Worm (Caenorhabditis elegans) whole organism, young adult: ENCODE results near the gene srbc-41.

ENCODE experiments used
- C17E4.6 ChIP-seq: fragments of 200-800 bp; sonication (Bioruptor generic); IDR thresholded peaks from 2 replicates; pipeline ENCODE4 v1.3.6; 2022; ENCODE audit warnings: missing genetic modification reagents, missing genetic modification characterization, missing compliant biosample characterization
- F10E7.11 ChIP-seq: sonication (generic microtip); optimal IDR thresholded peaks from 2 replicates; lab custom pipeline; 2017; ENCODE audit warnings: mild to moderate bottlenecking, missing genetic modification characterization, moderate library complexity, missing compliant biosample characterization
- F22D6.2 ChIP-seq: sonication (generic microtip); optimal IDR thresholded peaks from 2 replicates; lab custom pipeline; 2016; ENCODE audit warnings: mild to moderate bottlenecking, missing genetic modification characterization, missing compliant biosample characterization
- T07F8.4 ChIP-seq: sonication (generic microtip); optimal IDR thresholded peaks from 2 replicates; lab custom pipeline; 2016; ENCODE audit warnings: mild to moderate bottlenecking, missing genetic modification characterization, moderate library complexity, missing compliant biosample characterization
- Y56A3A.18 ChIP-seq: fragments of 200-800 bp; sonication (Bioruptor generic); IDR thresholded peaks from 2 replicates; pipeline ENCODE4 v1.3.6; 2022; ENCODE audit warnings: missing genetic modification reagents, missing genetic modification characterization, missing compliant biosample characterization
- aptf-2 ChIP-seq: fragments of 200-800 bp; sonication (Bioruptor generic); conservative IDR thresholded peaks from 2 replicates; pipeline ENCODE4 v1.3.6; 2022; ENCODE audit warnings: missing genetic modification reagents, missing genetic modification characterization, missing compliant biosample characterization
- attf-3 ChIP-seq: fragments of 200-800 bp; sonication (Bioruptor generic); conservative IDR thresholded peaks from 2 replicates; pipeline ENCODE4 v1.3.6; 2022; ENCODE audit warnings: missing genetic modification reagents, missing genetic modification characterization, missing compliant biosample characterization
- bed-1 ChIP-seq: fragments of 200-800 bp; sonication (Bioruptor generic); IDR thresholded peaks from 2 replicates; pipeline ENCODE4 v1.3.6; 2022; ENCODE audit warnings: missing genetic modification reagents, missing genetic modification characterization, missing compliant biosample characterization
- bed-2 ChIP-seq: fragments of 200-800 bp; sonication (Bioruptor generic); IDR thresholded peaks from 2 replicates; pipeline ENCODE4 v1.3.6; 2022; ENCODE audit warnings: missing genetic modification reagents, missing genetic modification characterization, missing compliant biosample characterization
- cebp-2 ChIP-seq: fragments of 200-800 bp; sonication (Bioruptor generic); IDR thresholded peaks from 2 replicates; pipeline ENCODE4 v1.3.6; 2022; ENCODE audit warnings: missing genetic modification characterization, missing compliant biosample characterization
- ceh-100 ChIP-seq: fragments of 200-800 bp; sonication (Bioruptor generic); IDR thresholded peaks from 2 replicates; pipeline ENCODE4 v1.3.6; 2022; ENCODE audit warnings: missing genetic modification reagents, missing genetic modification characterization, missing compliant biosample characterization
- dox-1 ChIP-seq: fragments of 200-800 bp; sonication (Bioruptor generic); IDR thresholded peaks from 2 replicates; pipeline ENCODE4 v1.3.6; 2022; ENCODE audit warnings: missing genetic modification reagents, missing genetic modification characterization, missing compliant biosample characterization
- dpl-1 ChIP-seq: fragments of 150-350 bp; optimal IDR thresholded peaks from 2 replicates; lab custom pipeline; 2014; ENCODE audit warnings: missing biosample characterization, missing genetic modification reagents, missing genetic modification characterization
- fkh-3 ChIP-seq: sonication (generic microtip); optimal IDR thresholded peaks from 2 replicates; lab custom pipeline; 2016; ENCODE audit warnings: mild to moderate bottlenecking, missing genetic modification characterization, missing compliant biosample characterization
- hlh-26 ChIP-seq: fragments of 200-800 bp; sonication (Bioruptor generic); conservative IDR thresholded peaks from 2 replicates; pipeline ENCODE4 v1.3.6; 2022; ENCODE audit warnings: missing genetic modification reagents, missing genetic modification characterization, missing compliant biosample characterization
- lag-1 ChIP-seq: fragments of 200-800 bp; sonication (Bioruptor generic); IDR thresholded peaks from 2 replicates; pipeline ENCODE4 v1.3.6; 2022; ENCODE audit warnings: missing genetic modification reagents, missing genetic modification characterization, missing compliant biosample characterization
- lin-54 ChIP-seq: fragments of 200-800 bp; sonication (Bioruptor generic); optimal IDR thresholded peaks from 2 replicates; lab custom pipeline; 2018; ENCODE audit warnings: mild to moderate bottlenecking, missing genetic modification characterization, missing compliant biosample characterization
- lir-1 ChIP-seq: fragments of 200-800 bp; sonication (Bioruptor generic); conservative IDR thresholded peaks from 2 replicates; pipeline ENCODE4 v1.3.6; 2022; ENCODE audit warnings: missing genetic modification reagents, missing genetic modification characterization, missing compliant biosample characterization
- madf-3 ChIP-seq: fragments of 200-800 bp; sonication (Bioruptor generic); IDR thresholded peaks from 2 replicates; pipeline ENCODE4 v1.3.6; 2022; ENCODE audit warnings: missing genetic modification reagents, missing genetic modification characterization, missing compliant biosample characterization
- madf-6 ChIP-seq: fragments of 200-800 bp; sonication (Bioruptor generic); IDR thresholded peaks from 2 replicates; pipeline ENCODE4 v1.3.6; 2022; ENCODE audit warnings: missing genetic modification reagents, missing genetic modification characterization, missing compliant biosample characterization
- mes-4 ChIP-seq: sonication (generic microtip); optimal IDR thresholded peaks from 2 replicates; lab custom pipeline; 2016; ENCODE audit warnings: missing genotype, missing genetic modification characterization, missing compliant biosample characterization
- mxl-1 ChIP-seq: sonication (generic microtip); optimal IDR thresholded peaks from 2 replicates; lab custom pipeline; 2016; ENCODE audit warnings: missing genetic modification characterization, missing compliant biosample characterization
- nfyb-1 ChIP-seq: fragments of 200-800 bp; sonication (Bioruptor generic); IDR thresholded peaks from 2 replicates; pipeline ENCODE4 v1.3.6; 2022; ENCODE audit warnings: missing genetic modification reagents, missing genetic modification characterization, missing compliant biosample characterization
- nhr-120 ChIP-seq: fragments of 200-800 bp; sonication (Bioruptor generic); IDR thresholded peaks from 2 replicates; pipeline ENCODE4 v1.3.6; 2022; ENCODE audit warnings: missing genetic modification characterization, missing compliant biosample characterization
- repo-1 ChIP-seq: sonication (generic microtip); optimal IDR thresholded peaks from 2 replicates; lab custom pipeline; 2017; ENCODE audit warnings: mild to moderate bottlenecking, missing genetic modification characterization, missing compliant biosample characterization
- zfh-2 ChIP-seq: fragments of 200-800 bp; sonication (Bioruptor generic); conservative IDR thresholded peaks from 2 replicates; pipeline ENCODE4 v1.3.6; 2022; ENCODE audit warnings: missing genetic modification reagents, missing genetic modification characterization, missing compliant biosample characterization
- ztf-26 ChIP-seq: sonication (generic microtip); optimal IDR thresholded peaks from 2 replicates; lab custom pipeline; 2017; ENCODE audit warnings: missing genetic modification characterization, missing compliant biosample characterization

The srbc-41 gene

DNA sequence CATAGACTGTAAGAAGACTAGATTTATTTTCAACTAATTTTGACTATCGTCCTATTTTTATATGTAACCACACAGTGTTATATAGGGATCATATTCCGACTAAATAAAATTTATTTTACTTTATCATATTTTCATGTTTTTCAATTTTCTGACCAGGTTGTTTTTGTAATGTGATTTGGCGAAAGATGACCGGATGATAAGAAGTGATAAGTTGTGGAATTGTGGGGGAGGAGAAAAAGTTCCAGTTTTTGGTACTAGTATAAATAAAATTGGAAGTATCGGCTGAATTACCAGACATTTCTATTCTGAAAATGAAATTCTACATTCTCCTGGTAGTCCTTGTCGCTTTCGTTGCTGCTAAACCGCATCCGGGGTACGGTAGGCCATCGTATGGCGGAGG is 29.2 kb downstream of the srbc-41 start, which contains the start of gene F16B4.7:
Gene F16B4.7 (plus strand): TSS at position 301 of the 400 bp plus-strand sequence.
- TF ChIP-seq madf-6 (GFP tag; lab: Robert Waterston, UW) (no peak), fkh-3 (tag; lab: Kevin White, UChicago) (no peak), lag-1 (GFP tag; lab: Robert Waterston, UW) (no peak), ztf-26 (no peak), nhr-120 (GFP tag; lab: Robert Waterston, UW) (no peak)

- TF ChIP-seq lir-1 (GFP tag; lab: Robert Waterston, UW), result no peak
- peak; percentile 51 for TF ChIP-seq zfh-2 (GFP tag; lab: Robert Waterston, UW)
Measured at ce11 chrV:1583242-1583641, 31.4 kb downstream of the srbc-41 start.

DNA sequence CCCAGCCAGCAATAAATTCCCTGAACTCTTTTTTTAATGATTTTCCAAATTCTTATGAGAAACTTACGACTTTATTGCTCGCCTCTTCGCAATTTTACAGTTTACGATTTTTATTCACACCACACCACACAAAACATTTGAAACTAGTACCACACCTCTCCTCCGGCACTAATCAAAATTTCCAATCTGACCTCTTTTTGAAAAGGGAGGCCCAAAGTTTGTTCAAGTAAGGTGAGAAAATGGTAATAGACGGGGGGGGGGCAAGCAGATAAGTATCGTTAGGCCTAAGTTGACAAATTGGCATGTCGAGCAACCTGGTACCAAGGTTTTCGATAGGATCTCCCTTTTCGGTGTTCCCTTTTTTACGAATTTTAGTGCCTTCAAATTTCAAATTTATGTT is 34.8 kb downstream of the srbc-41 start:
- TF ChIP-seq attf-3 (GFP tag; lab: Robert Waterston, UW) (no peak), Y56A3A.18 (GFP tag; lab: Robert Waterston, UW) (no peak), madf-3 (GFP tag; lab: Robert Waterston, UW) (no peak), C17E4.6 (GFP tag; lab: Robert Waterston, UW) (no peak), fkh-3 (tag; lab: Kevin White, UChicago) (no peak), dox-1 (GFP tag; lab: Robert Waterston, UW) (no peak), cebp-2 (GFP tag; lab: Robert Waterston, UW) (no peak), dpl-1 (GFP tag; lab: Kevin White, UChicago) (no peak), bed-2 (no peak), F10E7.11 (no peak), mxl-1 (tag; lab: Kevin White, UChicago) (no peak), bed-1 (no peak)

DNA sequence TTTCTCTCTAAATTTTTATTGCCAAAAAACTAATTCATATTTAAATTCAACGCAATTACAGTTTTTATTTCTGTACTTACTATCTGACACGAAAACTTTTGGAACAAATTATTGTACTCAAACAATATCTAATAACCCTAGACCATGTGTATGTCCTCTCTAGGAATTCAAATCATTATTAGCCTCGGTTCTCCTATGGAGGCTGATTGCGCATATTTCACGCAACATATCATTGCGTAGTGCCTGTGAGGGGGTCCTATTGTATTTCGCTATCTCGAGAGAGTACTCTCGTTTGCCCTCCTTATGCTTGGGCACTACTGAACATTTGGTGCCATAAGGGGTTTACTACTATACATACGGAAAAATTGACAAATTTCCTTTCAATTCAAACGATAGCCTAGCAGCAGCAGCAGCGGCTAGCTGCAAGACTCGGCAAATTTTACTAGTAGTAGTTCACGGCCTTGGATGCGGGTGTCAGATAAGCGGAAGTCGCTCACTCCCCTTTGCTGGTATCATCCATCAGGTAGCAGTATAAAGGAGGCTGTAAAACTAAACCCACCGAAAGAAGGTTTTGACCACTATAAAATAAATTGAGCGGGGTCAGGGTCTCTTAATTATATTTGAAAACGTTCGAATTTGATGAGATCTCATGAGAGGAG is 35.9 kb downstream of the srbc-41 start:
- TF ChIP-seq mes-4 (tag; lab: Kevin White, UChicago), result no peak
- no peak for TF ChIP-seq repo-1 (tag; lab: Kevin White, UChicago)
- no peak for TF ChIP-seq hlh-26 (GFP tag; lab: Robert Waterston, UW)
- no peak for TF ChIP-seq T07F8.4 (tag; lab: Kevin White, UChicago)

ce11 chrV:1577092-1577709 is 37.4 kb downstream of the srbc-41 start:
- TF ChIP-seq madf-3 (GFP tag; lab: Robert Waterston, UW) (no peak), zfh-2 (GFP tag; lab: Robert Waterston, UW) (0 out of 2 replicates have a peak, but pooled peaks have one; percentile 26)

ce11 chrV:1575493-1576084 is 39.0 kb downstream of the srbc-41 start:
- TF ChIP-seq ceh-100 (GFP tag; lab: Robert Waterston, UW), result no peak
- TF ChIP-seq F22D6.2 (tag; lab: Kevin White, UChicago), result no peak
- no peak for TF ChIP-seq nfyb-1 (GFP tag; lab: Robert Waterston, UW)
- TF ChIP-seq fkh-3 (tag; lab: Kevin White, UChicago), result no peak
- no peak for TF ChIP-seq mes-4 (tag; lab: Kevin White, UChicago)
- no peak for TF ChIP-seq C17E4.6 (GFP tag; lab: Robert Waterston, UW)
- TF ChIP-seq Y56A3A.18 (GFP tag; lab: Robert Waterston, UW), result no peak
- TF ChIP-seq lin-54, result no peak
- no peak for TF ChIP-seq aptf-2
